Fruit fly (Drosophila melanogaster) whole organism, embryonic: ENCODE measurements around the gene CG43658.

Experiments used
- Antp ChIP-seq: fragments of 200-800 bp; sonication (Bioruptor generic); optimal IDR thresholded peaks from 3 replicates; lab custom pipeline; 2016; ENCODE audit warnings: missing biosample characterization, missing genetic modification characterization
- Asciz ChIP-seq: fragments of 200-800 bp; sonication (Bioruptor generic); optimal IDR thresholded peaks from 2 replicates; lab custom pipeline; 2017; ENCODE audit warnings: missing biosample characterization, mild to moderate bottlenecking, missing genetic modification characterization, missing genetic modification reagents
- Awh ChIP-seq: fragments of 200-800 bp; sonication (Bioruptor generic); IDR thresholded peaks from 2 replicates; pipeline ENCODE4, ENCODE4 v1.3.6; 2022; ENCODE audit warnings: missing biosample characterization, missing genetic modification characterization
- B-H2 ChIP-seq: fragments of 200-800 bp; sonication (Bioruptor generic); optimal IDR thresholded peaks from 2 replicates; lab custom pipeline; 2018; ENCODE audit warnings: missing biosample characterization, mild to moderate bottlenecking, missing genetic modification characterization
- BtbVII ChIP-seq: fragments of 200-800 bp; sonication (Bioruptor generic); optimal IDR thresholded peaks from 3 replicates; lab custom pipeline; 2017; ENCODE audit warnings: missing biosample characterization, mild to moderate bottlenecking, missing genetic modification characterization
- CG10267 ChIP-seq: fragments of 200-800 bp; sonication (Bioruptor generic); optimal IDR thresholded peaks from 2 replicates; lab custom pipeline; 2018; ENCODE audit warnings: missing biosample characterization, mild to moderate bottlenecking, missing genetic modification characterization, moderate library complexity
- CG11085 ChIP-seq: fragments of 200-800 bp; sonication (Bioruptor generic); IDR thresholded peaks from 2 replicates; pipeline ENCODE4 v1.3.6; 2022; ENCODE audit warnings: missing biosample characterization, missing genetic modification characterization
- CG12744 ChIP-seq: fragments of 200-800 bp; sonication (Bioruptor generic); optimal IDR thresholded peaks from 2 replicates; lab custom pipeline; 2016; ENCODE audit warnings: missing biosample characterization, missing genetic modification characterization
- CG13287 ChIP-seq: fragments of 200-800 bp; sonication (Bioruptor generic); IDR thresholded peaks from 2 replicates; pipeline ENCODE4 v1.3.6; 2022; ENCODE audit warnings: missing biosample characterization, missing genetic modification characterization; ENCODE audit not compliant: partially characterized antibody
- CG15073 ChIP-seq: fragments of 200-800 bp; sonication (Bioruptor generic); optimal IDR thresholded peaks from 2 replicates; lab custom pipeline; 2016; ENCODE audit warnings: missing biosample characterization, missing genetic modification characterization
- CG17186 ChIP-seq: fragments of 200-800 bp; sonication (Bioruptor generic); optimal IDR thresholded peaks from 3 replicates; lab custom pipeline; 2017; ENCODE audit warnings: missing biosample characterization, missing genetic modification reagents, missing genetic modification characterization
- CG17612 ChIP-seq: fragments of 200-800 bp; sonication (Bioruptor generic); IDR thresholded peaks from 2 replicates; pipeline ENCODE4 v1.3.6; 2022; ENCODE audit warnings: missing biosample characterization, missing genetic modification characterization
- CG32772 ChIP-seq: fragments of 200-800 bp; sonication (Bioruptor generic); IDR thresholded peaks from 2 replicates; pipeline ENCODE4 v1.3.6; 2022; ENCODE audit warnings: missing biosample characterization, missing genetic modification characterization
- CG4328 ChIP-seq: fragments of 200-800 bp; sonication (Bioruptor generic); optimal IDR thresholded peaks from 3 replicates; lab custom pipeline; 2017; ENCODE audit warnings: missing biosample characterization, missing genetic modification reagents, missing genetic modification characterization
- CG6254 ChIP-seq: fragments of 200-800 bp; sonication (Bioruptor generic); optimal IDR thresholded peaks from 3 replicates; lab custom pipeline; 2017; ENCODE audit warnings: mild to moderate bottlenecking, missing biosample characterization, missing genetic modification reagents, missing genetic modification characterization
- CG6791 ChIP-seq: fragments of 200-800 bp; sonication (Bioruptor generic); IDR thresholded peaks from 3 replicates; pipeline ENCODE4 v1.3.6; 2022; ENCODE audit warnings: missing biosample characterization, missing genetic modification characterization; ENCODE audit not compliant: partially characterized antibody
- CG6854 ChIP-seq: fragments of 200-800 bp; sonication (Bioruptor generic); optimal IDR thresholded peaks from 3 replicates; lab custom pipeline; 2017; ENCODE audit warnings: missing biosample characterization, mild to moderate bottlenecking, missing genetic modification characterization
- CG8765 ChIP-seq: fragments of 200-800 bp; sonication (Bioruptor generic); IDR thresholded peaks from 2 replicates; pipeline ENCODE4 v1.3.6; 2022; ENCODE audit warnings: missing biosample characterization, missing genetic modification characterization
- CG8944 ChIP-seq: fragments of 200-800 bp; sonication (Bioruptor generic); optimal IDR thresholded peaks from 3 replicates; lab custom pipeline; 2016; ENCODE audit warnings: missing biosample characterization, missing genetic modification characterization
- Hsf ChIP-seq: fragments of 200-800 bp; sonication (Bioruptor generic); optimal IDR thresholded peaks from 3 replicates; lab custom pipeline; 2016; ENCODE audit warnings: missing biosample characterization, missing genetic modification characterization
- Jarid2 ChIP-seq: fragments of 200-800 bp; sonication (Bioruptor generic); optimal IDR thresholded peaks from 3 replicates; lab custom pipeline; 2017; ENCODE audit warnings: mild to moderate bottlenecking, missing biosample characterization, missing genetic modification reagents, missing genetic modification characterization
- Side ChIP-seq: fragments of 200-800 bp; sonication (Bioruptor generic); optimal IDR thresholded peaks from 2 replicates; lab custom pipeline; 2016; ENCODE audit warnings: missing biosample characterization, missing genetic modification characterization
- TFAM ChIP-seq: fragments of 200-800 bp; sonication (Bioruptor generic); optimal IDR thresholded peaks from 2 replicates; lab custom pipeline; 2017; ENCODE audit warnings: missing biosample characterization, missing genetic modification characterization, inconsistent platforms
- Vsx1 ChIP-seq: fragments of 200-800 bp; sonication (Bioruptor generic); optimal IDR thresholded peaks from 2 replicates; lab custom pipeline; 2017; ENCODE audit warnings: missing biosample characterization, mild to moderate bottlenecking, missing genetic modification characterization, missing genetic modification reagents
- Xbp1 ChIP-seq: fragments of 200-800 bp; sonication (Bioruptor generic); optimal IDR thresholded peaks from 3 replicates; lab custom pipeline; 2016; ENCODE audit warnings: missing biosample characterization, mild to moderate bottlenecking, missing genetic modification characterization
- ac ChIP-seq: fragments of 200-800 bp; sonication (Bioruptor generic); optimal IDR thresholded peaks from 3 replicates; lab custom pipeline; 2017; ENCODE audit warnings: missing biosample characterization, mild to moderate bottlenecking, missing genetic modification characterization
- bsh ChIP-seq, 2 experiments: fragments of 200-800 bp; sonication (Bioruptor generic); optimal IDR thresholded peaks; 2 replicates each; lab custom pipeline; 2017 to 2018; ENCODE audit warnings: mild to moderate bottlenecking in 2 of 2, missing biosample characterization in 2 of 2, missing genetic modification characterization in 2 of 2, moderate library complexity in 1 of 2
- cato ChIP-seq: fragments of 200-800 bp; sonication (Bioruptor generic); optimal IDR thresholded peaks from 2 replicates; lab custom pipeline; 2016; ENCODE audit warnings: missing biosample characterization, missing genetic modification characterization, borderline replicate concordance
- chm ChIP-seq: fragments of 200-800 bp; sonication (Bioruptor generic); IDR thresholded peaks from 2 replicates; pipeline ENCODE4 v1.3.6; 2022; ENCODE audit warnings: missing biosample characterization, missing genetic modification characterization
- chn ChIP-seq: fragments of 200-800 bp; sonication (Bioruptor generic); optimal IDR thresholded peaks from 2 replicates; lab custom pipeline; 2016; ENCODE audit warnings: missing biosample characterization, missing genetic modification characterization
- dmrt11E ChIP-seq: fragments of 200-800 bp; sonication (Bioruptor generic); optimal IDR thresholded peaks from 3 replicates; lab custom pipeline; 2018; ENCODE audit warnings: missing biosample characterization, mild to moderate bottlenecking, missing genetic modification characterization, moderate library complexity
- ems ChIP-seq: fragments of 200-800 bp; sonication (Bioruptor generic); optimal IDR thresholded peaks from 3 replicates; lab custom pipeline; 2016; ENCODE audit warnings: missing biosample characterization, missing genetic modification characterization
- gfzf ChIP-seq: fragments of 200-800 bp; sonication (Bioruptor generic); optimal IDR thresholded peaks from 2 replicates; lab custom pipeline; 2016; ENCODE audit warnings: missing biosample characterization, mild to moderate bottlenecking, missing genetic modification characterization, moderate library complexity
- kay ChIP-seq: fragments of 200-800 bp; sonication (Bioruptor generic); optimal IDR thresholded peaks from 2 replicates; lab custom pipeline; 2016; ENCODE audit warnings: missing biosample characterization, missing genetic modification characterization
- lola ChIP-seq, 3 experiments: fragments of >200 bp in 2 of 3; fragments of 200-800 bp in 1 of 3; sonication (Bioruptor generic) in 1 of 3; optimal IDR thresholded peaks; 2 replicates each; lab custom pipeline; 2017 to 2019; ENCODE audit warnings: missing biosample characterization in 3 of 3, missing genetic modification characterization in 3 of 3, mild to moderate bottlenecking in 1 of 3, moderate library complexity in 1 of 3
- nerfin-2 ChIP-seq: fragments of 200-800 bp; sonication (Bioruptor generic); IDR thresholded peaks from 2 replicates; pipeline ENCODE4 v1.3.6; 2022; ENCODE audit warnings: missing biosample characterization, missing genetic modification characterization; ENCODE audit not compliant: partially characterized antibody
- onecut ChIP-seq: fragments of 200-800 bp; sonication (Bioruptor generic); IDR thresholded peaks from 2 replicates; pipeline ENCODE4 v1.3.6; 2022; ENCODE audit warnings: missing biosample characterization, missing genetic modification characterization
- pnt ChIP-seq: fragments of 200-800 bp; sonication (Bioruptor generic); optimal IDR thresholded peaks from 3 replicates; lab custom pipeline; 2016; ENCODE audit warnings: missing biosample characterization, missing genetic modification characterization
- psq ChIP-seq: fragments of 200-800 bp; sonication (Bioruptor generic); optimal IDR thresholded peaks from 2 replicates; lab custom pipeline; 2017; ENCODE audit warnings: missing biosample characterization, missing genetic modification characterization
- pum ChIP-seq: fragments of 200-800 bp; sonication (Bioruptor generic); optimal IDR thresholded peaks from 2 replicates; lab custom pipeline; 2016; ENCODE audit warnings: missing biosample characterization, missing genetic modification characterization
- repo ChIP-seq: fragments of 200-800 bp; sonication (Bioruptor generic); optimal IDR thresholded peaks from 2 replicates; lab custom pipeline; 2016; ENCODE audit warnings: missing biosample characterization, missing genetic modification characterization
- sc ChIP-seq, 3 experiments: fragments of >200 bp in 2 of 3; fragments of 200-800 bp in 1 of 3; sonication (Bioruptor generic) in 1 of 3; optimal IDR thresholded peaks; 2 replicates in 2 of 3; 3 replicates in 1 of 3; lab custom pipeline; 2017; ENCODE audit warnings: mild to moderate bottlenecking in 1 of 3, missing biosample characterization in 1 of 3, missing genetic modification characterization in 1 of 3, missing genetic modification reagents in 1 of 3
- sens-2 ChIP-seq: fragments of 200-800 bp; sonication (Bioruptor generic); IDR thresholded peaks from 2 replicates; pipeline ENCODE4 v1.3.6; 2022; ENCODE audit warnings: missing biosample characterization, missing genetic modification characterization
- sna ChIP-seq: fragments of 200-800 bp; sonication (Bioruptor generic); IDR thresholded peaks from 2 replicates; pipeline ENCODE4 v1.3.6; 2022; ENCODE audit warnings: missing biosample characterization, missing genetic modification characterization; ENCODE audit not compliant: partially characterized antibody

Gene CG43658

DNA sequence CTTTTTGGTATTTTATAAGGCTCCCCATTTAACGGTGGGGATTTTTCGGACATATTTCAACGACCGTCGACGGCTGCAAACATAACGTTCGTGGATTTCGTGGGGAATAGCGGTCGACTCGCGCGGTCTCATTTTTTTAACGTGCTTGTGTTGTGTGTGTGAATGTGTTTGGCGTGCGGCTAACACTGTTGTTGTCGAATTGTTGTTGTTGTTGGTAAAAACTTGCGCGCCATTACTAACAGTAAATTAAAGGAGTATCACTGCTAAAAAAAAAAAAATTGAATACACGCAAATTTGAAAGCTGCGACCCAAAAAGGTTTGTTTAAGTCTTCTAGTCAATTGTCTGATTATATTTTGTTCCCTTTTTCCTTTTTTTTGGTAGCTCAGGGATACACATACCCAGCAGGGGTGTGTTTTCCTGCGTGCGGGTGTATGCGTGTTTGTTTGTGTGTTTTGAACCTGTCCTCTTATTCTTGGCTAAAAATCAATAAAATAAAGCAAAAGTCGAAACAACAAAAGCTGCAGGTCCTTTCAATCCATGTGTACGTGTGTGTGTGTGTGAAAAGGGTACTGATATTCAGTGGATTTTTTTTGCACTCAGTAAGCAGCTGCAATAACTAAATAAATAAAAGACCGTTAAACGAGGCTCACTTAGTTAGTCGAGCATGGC is 18.9 kb upstream of the CG43658 start, which contains the start of gene CG12991 (continued):
- TF ChIP-seq CG8765 (GFP tag; lab: Robert Waterston, UW) (no peak), Jarid2 (GFP tag; lab: Kevin White, UChicago) (peak; percentile 81), CG4328 (GFP tag; lab: Kevin White, UChicago) (no peak), Antp (GFP tag; lab: Kevin White, UChicago) (no peak), CG17186 (GFP tag; lab: Kevin White, UChicago) (no peak), lola (GFP tag; optimal IDR thresholded peaks at IDR 0.05; lab: Kevin White, UChicago) (no peak), CG10267 (tag; lab: Kevin White, UChicago) (no peak), pum (GFP tag; lab: Kevin White, UChicago) (no peak), repo (GFP tag; lab: Kevin White, UChicago) (no peak), gfzf (GFP tag; lab: Kevin White, UChicago) (no peak), kay (GFP tag; lab: Kevin White, UChicago) (no peak), cato (GFP tag; lab: Kevin White, UChicago) (no peak), CG13287 (GFP tag; lab: Robert Waterston, UW) (no peak; the same call in 1 of the 2 replicates), onecut (GFP tag; lab: Robert Waterston, UW) (peak; percentile 91), sna (GFP tag; lab: Robert Waterston, UW) (no peak), psq (GFP tag; lab: Kevin White, UChicago) (no peak), Side (GFP tag; lab: Kevin White, UChicago) (no peak), CG11085 (GFP tag; lab: Robert Waterston, UW) (no peak), chm (GFP tag; lab: Robert Waterston, UW) (peak; percentile 62; the same call in 1 of the 2 replicates), CG6854 (GFP tag; lab: Kevin White, UChicago) (no peak), nerfin-2 (GFP tag; lab: Robert Waterston, UW) (no peak), CG17612 (GFP tag; lab: Robert Waterston, UW) (no peak), chn (GFP tag; lab: Kevin White, UChicago) (no peak), BtbVII (no peak), TFAM (no peak), CG6791 (GFP tag; lab: Robert Waterston, UW) (no peak), pnt (GFP tag; lab: Kevin White, UChicago) (no peak), sens-2 (GFP tag; lab: Robert Waterston, UW) (no peak), CG6254 (GFP tag; lab: Kevin White, UChicago) (no peak), CG15073 (GFP tag; lab: Kevin White, UChicago) (no peak), bsh (GFP tag; optimal IDR thresholded peaks at IDR 0.05; lab: Kevin White, UChicago) (no peak), CG8944 (no peak), B-H2 (GFP tag; lab: Kevin White, UChicago) (no peak), CG32772 (GFP tag; lab: Robert Waterston, UW) (no peak), sc (optimal IDR thresholded peaks at IDR 0.05; lab: Kevin White, UChicago) (no peak), sc (GFP tag; optimal IDR thresholded peaks at IDR 0.05; lab: Kevin White, UChicago) (no peak), ems (GFP tag; lab: Kevin White, UChicago) (no peak), dmrt11E (tag; lab: Kevin White, UChicago) (no peak), ac (GFP tag; lab: Kevin White, UChicago) (no peak), Vsx1 (GFP tag; lab: Kevin White, UChicago) (no peak), Awh (no peak), Asciz (GFP tag; lab: Kevin White, UChicago) (no peak), Hsf (no peak), CG12744 (GFP tag; lab: Kevin White, UChicago) (no peak), Xbp1 (GFP tag; lab: Kevin White, UChicago) (no peak)
